Fruit fly (Drosophila melanogaster) whole organism, embryonic: Measurements from ENCODE around the gene CG10959.
A peak's percentile ranks its signal among the peaks of the same experiment; 100 is the strongest.

Source experiments
- CG11696 ChIP-seq: fragments of 200-800 bp; sonication (Bioruptor generic); IDR thresholded peaks from 2 replicates; pipeline ENCODE4 v1.3.6; 2022; ENCODE audit warnings: missing biosample characterization, missing genetic modification characterization
- CG12391 ChIP-seq: fragments of 200-800 bp; sonication (Bioruptor generic); optimal IDR thresholded peaks from 3 replicates; lab custom pipeline; 2018; ENCODE audit warnings: missing biosample characterization, mild to moderate bottlenecking, missing genetic modification characterization, moderate library complexity
- CG12942 ChIP-seq: fragments of 200-800 bp; sonication (Bioruptor generic); optimal IDR thresholded peaks from 3 replicates; lab custom pipeline; 2016; ENCODE audit warnings: missing biosample characterization, missing genetic modification characterization
- CG13123 ChIP-seq: fragments of 200-800 bp; sonication (Bioruptor generic); optimal IDR thresholded peaks from 2 replicates; lab custom pipeline; 2016; ENCODE audit warnings: missing biosample characterization, missing genetic modification characterization
- CG1647 ChIP-seq: fragments of 200-800 bp; sonication (Bioruptor generic); optimal IDR thresholded peaks from 3 replicates; lab custom pipeline; 2016; ENCODE audit warnings: missing biosample characterization, missing genetic modification characterization
- CG17385 ChIP-seq: fragments of 200-800 bp; sonication (Bioruptor generic); optimal IDR thresholded peaks from 3 replicates; lab custom pipeline; 2018; ENCODE audit warnings: missing biosample characterization, mild to moderate bottlenecking, missing genetic modification characterization
- CG18764 ChIP-seq: fragments of 200-800 bp; sonication (Bioruptor generic); optimal IDR thresholded peaks from 3 replicates; lab custom pipeline; 2016; ENCODE audit warnings: missing biosample characterization, missing genetic modification characterization
- CG34422 ChIP-seq: fragments of 200-800 bp; sonication (Bioruptor generic); IDR thresholded peaks from 3 replicates; pipeline ENCODE4 v1.3.6; 2022; ENCODE audit warnings: missing biosample characterization, missing genetic modification characterization
- CG6254 ChIP-seq: fragments of 200-800 bp; sonication (Bioruptor generic); optimal IDR thresholded peaks from 3 replicates; lab custom pipeline; 2017; ENCODE audit warnings: mild to moderate bottlenecking, missing biosample characterization, missing genetic modification reagents, missing genetic modification characterization
- CG9609 ChIP-seq: fragments of 200-800 bp; sonication (Bioruptor generic); optimal IDR thresholded peaks from 3 replicates; lab custom pipeline; 2016; ENCODE audit warnings: missing biosample characterization, missing genetic modification characterization
- CG9797 ChIP-seq: fragments of 200-800 bp; sonication (Bioruptor generic); optimal IDR thresholded peaks from 3 replicates; lab custom pipeline; 2018; ENCODE audit warnings: missing biosample characterization, mild to moderate bottlenecking, missing genetic modification characterization
- D ChIP-seq, 2 experiments: fragments of 200-800 bp in 1 of 2; fragments of >200 bp in 1 of 2; sonication (Bioruptor generic) in 1 of 2; optimal IDR thresholded peaks; 2 replicates in 1 of 2; 3 replicates in 1 of 2; lab custom pipeline; 2017; ENCODE audit warnings: mild to moderate bottlenecking in 1 of 2, missing biosample characterization in 1 of 2, missing genetic modification characterization in 1 of 2, missing genetic modification reagents in 1 of 2
- Dbx ChIP-seq: fragments of 200-800 bp; sonication (Bioruptor generic); IDR thresholded peaks from 3 replicates; pipeline ENCODE4 v1.3.6; 2022; ENCODE audit warnings: missing biosample characterization, missing genetic modification characterization
- Fer1 ChIP-seq: fragments of 200-800 bp; sonication (Bioruptor generic); optimal IDR thresholded peaks from 2 replicates; lab custom pipeline; 2017; ENCODE audit warnings: missing biosample characterization, mild to moderate bottlenecking, missing genetic modification characterization
- Lim3 ChIP-seq: fragments of 200-800 bp; sonication (Bioruptor generic); IDR thresholded peaks from 2 replicates; pipeline ENCODE4 v1.3.6; 2022; ENCODE audit warnings: missing biosample characterization, missing genetic modification characterization
- MTF-1 ChIP-seq: fragments of 200-800 bp; sonication (Bioruptor generic); optimal IDR thresholded peaks from 2 replicates; lab custom pipeline; 2018; ENCODE audit warnings: missing biosample characterization, mild to moderate bottlenecking, missing genetic modification characterization, borderline replicate concordance
- Mad ChIP-seq: fragments of 200-800 bp; sonication (Bioruptor generic); optimal IDR thresholded peaks from 2 replicates; lab custom pipeline; 2016; ENCODE audit warnings: missing biosample characterization, missing genetic modification characterization
- Nf-YA ChIP-seq: fragments of 200-800 bp; sonication (Bioruptor generic); IDR thresholded peaks from 2 replicates; pipeline ENCODE4 v1.3.6; 2022; ENCODE audit warnings: missing biosample characterization, missing genetic modification characterization
- Nf-YC ChIP-seq: fragments of 200-800 bp; optimal IDR thresholded peaks from 3 replicates; lab custom pipeline; 2019; ENCODE audit warnings: missing biosample characterization, mild to moderate bottlenecking, missing genetic modification characterization, moderate library complexity
- Sox100B ChIP-seq: fragments of 200-800 bp; sonication (Bioruptor generic); optimal IDR thresholded peaks from 3 replicates; lab custom pipeline; 2018; ENCODE audit warnings: missing biosample characterization, mild to moderate bottlenecking, missing genetic modification characterization
- Spps ChIP-seq: fragments of 200-800 bp; sonication (Bioruptor generic); optimal IDR thresholded peaks from 2 replicates; lab custom pipeline; 2018; ENCODE audit warnings: missing biosample characterization, mild to moderate bottlenecking, missing genetic modification characterization
- Ssrp ChIP-seq: fragments of 200-800 bp; sonication (Bioruptor generic); optimal IDR thresholded peaks from 2 replicates; lab custom pipeline; 2018; ENCODE audit warnings: missing biosample characterization, mild to moderate bottlenecking, missing genetic modification characterization, moderate library complexity
- Trl ChIP-seq, 3 experiments: fragments of >200 bp in 2 of 3; fragments of 200-800 bp in 1 of 3; sonication (Bioruptor generic) in 1 of 3; optimal IDR thresholded peaks; 2 replicates in 1 of 3; 3 replicates in 2 of 3; lab custom pipeline; 2016 to 2017; ENCODE audit warnings: missing biosample characterization in 1 of 3, missing genetic modification characterization in 1 of 3
- amos ChIP-seq: fragments of 200-800 bp; sonication (Bioruptor generic); IDR thresholded peaks from 2 replicates; pipeline ENCODE4 v1.3.6; 2022; ENCODE audit warnings: missing biosample characterization, missing genetic modification characterization; ENCODE audit not compliant: partially characterized antibody
- bcd ChIP-seq: fragments of 200-800 bp; sonication (Bioruptor generic); optimal IDR thresholded peaks from 2 replicates; lab custom pipeline; 2017; ENCODE audit warnings: missing biosample characterization, mild to moderate bottlenecking, missing genetic modification characterization
- bigmax ChIP-seq: fragments of 200-800 bp; sonication (Bioruptor generic); optimal IDR thresholded peaks from 2 replicates; lab custom pipeline; 2018; ENCODE audit warnings: missing biosample characterization, mild to moderate bottlenecking, missing genetic modification characterization
- cas ChIP-seq: fragments of 200-800 bp; sonication (Bioruptor generic); IDR thresholded peaks from 2 replicates; pipeline ENCODE4 v1.3.6; 2022; ENCODE audit warnings: missing biosample characterization, missing genetic modification characterization
- dan ChIP-seq: fragments of 200-800 bp; sonication (Bioruptor generic); IDR thresholded peaks from 2 replicates; pipeline ENCODE4 v1.3.6; 2022; ENCODE audit warnings: missing biosample characterization, missing genetic modification characterization
- dimm ChIP-seq: fragments of 200-800 bp; sonication (Bioruptor generic); IDR thresholded peaks from 2 replicates; pipeline ENCODE4 v1.3.6; 2022; ENCODE audit warnings: missing biosample characterization, missing genetic modification characterization
- en ChIP-seq: fragments of 200-800 bp; sonication (Bioruptor generic); optimal IDR thresholded peaks from 2 replicates; lab custom pipeline; 2016; ENCODE audit warnings: missing biosample characterization, missing genetic modification characterization
- ewg ChIP-seq: fragments of 200-800 bp; sonication (Bioruptor generic); optimal IDR thresholded peaks from 3 replicates; lab custom pipeline; 2017; ENCODE audit warnings: mild to moderate bottlenecking, missing biosample characterization, missing genetic modification reagents, missing genetic modification characterization
- grau ChIP-seq: fragments of 200-800 bp; optimal IDR thresholded peaks from 3 replicates; lab custom pipeline; 2019; ENCODE audit warnings: missing biosample characterization, mild to moderate bottlenecking, missing genetic modification characterization, moderate library complexity
- grn ChIP-seq: fragments of 200-800 bp; sonication (Bioruptor generic); optimal IDR thresholded peaks from 3 replicates; lab custom pipeline; 2017; ENCODE audit warnings: missing biosample characterization, missing genetic modification characterization
- gt ChIP-seq: fragments of 200-800 bp; sonication (Bioruptor generic); IDR thresholded peaks from 2 replicates; pipeline ENCODE4 v1.3.6; 2022; ENCODE audit warnings: missing biosample characterization, missing genetic modification characterization
- her ChIP-seq: fragments of 200-800 bp; sonication (Bioruptor generic); optimal IDR thresholded peaks from 2 replicates; lab custom pipeline; 2016; ENCODE audit warnings: missing biosample characterization, missing genetic modification characterization
- ind ChIP-seq: fragments of 200-800 bp; sonication (Bioruptor generic); optimal IDR thresholded peaks from 3 replicates; lab custom pipeline; 2016; ENCODE audit warnings: missing biosample characterization, missing genetic modification characterization
- ken ChIP-seq: fragments of 200-800 bp; sonication (Bioruptor generic); IDR thresholded peaks from 3 replicates; pipeline ENCODE4 v1.3.6; 2022; ENCODE audit warnings: missing biosample characterization, missing genetic modification characterization
- mld ChIP-seq: fragments of 200-800 bp; sonication (Bioruptor generic); IDR thresholded peaks from 3 replicates; pipeline ENCODE4 v1.3.6; 2022; ENCODE audit warnings: missing biosample characterization, missing genetic modification characterization; ENCODE audit not compliant: partially characterized antibody
- nerfin-1 ChIP-seq: fragments of 200-800 bp; sonication (Bioruptor generic); optimal IDR thresholded peaks from 3 replicates; lab custom pipeline; 2019; ENCODE audit warnings: missing biosample characterization, mild to moderate bottlenecking, missing genetic modification characterization, moderate library complexity
- pita ChIP-seq: fragments of 200-800 bp; sonication (Bioruptor generic); optimal IDR thresholded peaks from 2 replicates; lab custom pipeline; 2017; ENCODE audit warnings: missing biosample characterization, mild to moderate bottlenecking, missing genetic modification characterization
- pros ChIP-seq: fragments of 200-800 bp; sonication (Bioruptor generic); optimal IDR thresholded peaks from 3 replicates; lab custom pipeline; 2019; ENCODE audit warnings: missing biosample characterization, mild to moderate bottlenecking, missing genetic modification characterization, moderate library complexity
- scrt ChIP-seq: fragments of 200-800 bp; sonication (Bioruptor generic); optimal IDR thresholded peaks from 2 replicates; lab custom pipeline; 2018; ENCODE audit warnings: missing biosample characterization, mild to moderate bottlenecking, missing genetic modification characterization, moderate library complexity
- sr ChIP-seq: fragments of 200-800 bp; sonication (Bioruptor generic); IDR thresholded peaks from 3 replicates; pipeline ENCODE4 v1.3.6; 2022; ENCODE audit warnings: missing biosample characterization, missing genetic modification characterization
- tio ChIP-seq: fragments of 200-800 bp; sonication (Bioruptor generic); optimal IDR thresholded peaks from 2 replicates; lab custom pipeline; 2017; ENCODE audit warnings: missing biosample characterization, missing genetic modification characterization, inconsistent platforms
- ttk ChIP-seq: fragments of 200-800 bp; sonication (Bioruptor generic); IDR thresholded peaks from 2 replicates; pipeline ENCODE4 v2.1.2; 2022; ENCODE audit warnings: missing biosample characterization, missing genetic modification characterization
- usp ChIP-seq: fragments of >200 bp; optimal IDR thresholded peaks from 2 replicates; lab custom pipeline; 2017; ENCODE audit warnings: missing biosample characterization, missing genetic modification characterization
- wek ChIP-seq: fragments of 200-800 bp; sonication (Bioruptor generic); optimal IDR thresholded peaks from 3 replicates; lab custom pipeline; 2018; ENCODE audit warnings: missing biosample characterization, mild to moderate bottlenecking, missing genetic modification characterization, moderate library complexity
- zfh1 ChIP-seq: fragments of 200-800 bp; sonication (Bioruptor generic); IDR thresholded peaks from 3 replicates; pipeline ENCODE4 v1.3.6; 2022; ENCODE audit warnings: missing biosample characterization, missing genetic modification characterization

CG10959 gene

dm6 chrX:8113386-8114279 lies 35.0 kb upstream of the CG10959 start (continued):
- TF ChIP-seq tio (GFP tag; lab: Kevin White, UChicago), result peak; percentile 9
- TF ChIP-seq pita (GFP tag; lab: Kevin White, UChicago), result no peak
- TF ChIP-seq sr (GFP tag; lab: Robert Waterston, UW), result no peak
- no peak for TF ChIP-seq dan (GFP tag; lab: Robert Waterston, UW)
- no peak for TF ChIP-seq dimm (GFP tag; lab: Robert Waterston, UW)
- no peak for TF ChIP-seq CG13123
- no peak for TF ChIP-seq Spps (tag; lab: Kevin White, UChicago)
- no peak for TF ChIP-seq Mad (GFP tag; lab: Kevin White, UChicago)
- no peak for TF ChIP-seq mld (GFP tag; lab: Robert Waterston, UW)
- no peak for TF ChIP-seq CG11696 (GFP tag; lab: Robert Waterston, UW)
- TF ChIP-seq cas (GFP tag; lab: Robert Waterston, UW), result peak; percentile 52; the same call in 1 of the 2 replicates
- no peak for TF ChIP-seq Trl (optimal IDR thresholded peaks at IDR 0.05; lab: Kevin White, UChicago)
- peak; percentile 11 for TF ChIP-seq Trl (GFP tag; optimal IDR thresholded peaks at IDR 0.05; lab: Kevin White, UChicago)
- TF ChIP-seq nerfin-1 (tag; lab: Kevin White, UChicago), result no peak
- peak; percentile 44 for TF ChIP-seq CG12391 (tag; lab: Kevin White, UChicago)
- TF ChIP-seq ind (GFP tag; lab: Kevin White, UChicago), result peak; percentile 56
- peak; percentile 42 for TF ChIP-seq CG1647 (GFP tag; lab: Kevin White, UChicago)
- no peak for TF ChIP-seq CG6254 (GFP tag; lab: Kevin White, UChicago)
- TF ChIP-seq pros (GFP tag; lab: Kevin White, UChicago), result no peak
- 0 out of 3 replicates have a peak, but pooled peaks have one; percentile 25 for TF ChIP-seq ken (GFP tag; lab: Robert Waterston, UW)
- TF ChIP-seq bigmax (GFP tag; lab: Kevin White, UChicago), result no peak
- TF ChIP-seq grn, result no peak
- no peak for TF ChIP-seq ewg (GFP tag; lab: Kevin White, UChicago)
- TF ChIP-seq zfh1, result peak; percentile 26; the same call in 1 of the 3 replicates
- no peak for TF ChIP-seq Ssrp
- TF ChIP-seq Nf-YA, result no peak
- TF ChIP-seq bcd (GFP tag; lab: Kevin White, UChicago), result peak; percentile 44
- TF ChIP-seq MTF-1 (GFP tag; lab: Kevin White, UChicago), result no peak
- TF ChIP-seq Dbx, result peak; percentile 84
- TF ChIP-seq scrt (GFP tag; lab: Kevin White, UChicago), result peak; percentile 52
- no peak for TF ChIP-seq amos (GFP tag; lab: Robert Waterston, UW)
- peak; percentile 55 for TF ChIP-seq CG17385 (GFP tag; lab: Kevin White, UChicago)
- peak; percentile 19 for TF ChIP-seq CG12942 (GFP tag; lab: Kevin White, UChicago)
- TF ChIP-seq CG34422, result no peak
- peak; percentile 93 for TF ChIP-seq grau (tag; lab: Kevin White, UChicago)
- no peak for TF ChIP-seq CG18764 (GFP tag; lab: Kevin White, UChicago)
- peak; percentile 12 for TF ChIP-seq Nf-YC (tag; lab: Kevin White, UChicago)
- TF ChIP-seq CG9797 (GFP tag; lab: Kevin White, UChicago), result no peak
- peak; percentile 75 for TF ChIP-seq Fer1 (GFP tag; lab: Kevin White, UChicago)
- TF ChIP-seq en, result no peak
- no peak for TF ChIP-seq D (optimal IDR thresholded peaks at IDR 0.05; lab: Kevin White, UChicago)
- TF ChIP-seq D (GFP tag; optimal IDR thresholded peaks at IDR 0.05; lab: Kevin White, UChicago), result no peak
- TF ChIP-seq ttk (GFP tag; lab: Robert Waterston, UW), result peak; percentile 25; the same call in 1 of the 2 replicates
- TF ChIP-seq usp (GFP tag; lab: Kevin White, UChicago), result no peak
- TF ChIP-seq gt (GFP tag; lab: Robert Waterston, UW), result no peak
- TF ChIP-seq wek (GFP tag; lab: Kevin White, UChicago), result no peak
- TF ChIP-seq CG9609, result no peak
- TF ChIP-seq Sox100B (GFP tag; lab: Kevin White, UChicago), result peak; percentile 4
- peak; percentile 63 for TF ChIP-seq her
- TF ChIP-seq Lim3 (GFP tag; lab: Robert Waterston, UW), result no peak
